Worm (Caenorhabditis elegans): ENCODE results near the gene C23H5.12.

C23H5.12 gene

ce11 chrIV:2162256-2162655 is 29.0 kb downstream of the C23H5.12 start:
- TF ChIP-seq crh-2 (tag; optimal IDR thresholded peaks at IDR 0.05) (no peak), F13H6.1 (tag; optimal IDR thresholded peaks at IDR 0.05) (peak; percentile 66)

- TF ChIP-seq sma-9 (GFP tag; optimal IDR thresholded peaks at IDR 0.05), result no peak
- TF ChIP-seq sma-9 (tag; optimal IDR thresholded peaks at IDR 0.05), result no peak
- TF ChIP-seq ztf-1 (GFP tag; conservative IDR thresholded peaks at IDR 0.05), result no peak
- TF ChIP-seq aly-2 (tag; optimal IDR thresholded peaks at IDR 0.05), result no peak
- TF ChIP-seq F13H6.1 (tag; optimal IDR thresholded peaks at IDR 0.05), result peak; percentile 14
- no peak for TF ChIP-seq C34F6.9 (tag; optimal IDR thresholded peaks at IDR 0.05)
- TF ChIP-seq mab-5 (tag; optimal IDR thresholded peaks at IDR 0.05), result no peak
- TF ChIP-seq nhr-129 (tag; optimal IDR thresholded peaks at IDR 0.05), result no peak
These were observed 35.2 kb downstream of the C23H5.12 start, which contains the start of gene C54E4.4 for ce11 chrIV:2168514-2168913. Gene C54E4.4, minus strand, starts transcription at chrIV:2168614.

- no peak for TF ChIP-seq R02D3.7 (tag; optimal IDR thresholded peaks at IDR 0.05)
- no peak for TF ChIP-seq nhr-12 (tag; optimal IDR thresholded peaks at IDR 0.05)
- no peak for TF ChIP-seq ztf-4 (tag; optimal IDR thresholded peaks at IDR 0.05)
- no peak for TF ChIP-seq F13H6.1 (tag; optimal IDR thresholded peaks at IDR 0.05)
- no peak for TF ChIP-seq crh-2 (tag; optimal IDR thresholded peaks at IDR 0.05)
- TF ChIP-seq ceh-16 (tag; optimal IDR thresholded peaks at IDR 0.05), result no peak
These were observed 37.1 kb downstream of the C23H5.12 start for ce11 chrIV:2170332-2170731.

ce11 chrIV:2172880-2173279 is 39.6 kb downstream of the C23H5.12 start:
- TF ChIP-seq zag-1 (tag; optimal IDR thresholded peaks at IDR 0.05) (no peak), nhr-10 (tag; optimal IDR thresholded peaks at IDR 0.05) (no peak), ztf-4 (tag; optimal IDR thresholded peaks at IDR 0.05) (no peak), ceh-16 (tag; optimal IDR thresholded peaks at IDR 0.05) (no peak), alr-1 (tag; optimal IDR thresholded peaks at IDR 0.05) (no peak), sma-3 (GFP tag; optimal IDR thresholded peaks at IDR 0.05) (no peak)

ce11 chrIV:2175291-2175690 is 42.0 kb downstream of the C23H5.12 start, which contains the start of gene C54E4.1:
Gene C54E4.1, plus strand, starts transcription at chrIV:2175591.
- TF ChIP-seq ztf-11 (tag; optimal IDR thresholded peaks at IDR 0.05) (no peak), gmeb-1 (tag; optimal IDR thresholded peaks at IDR 0.05) (no peak), lin-39 (tag; optimal IDR thresholded peaks at IDR 0.05) (no peak), snpc-4 (tag; optimal IDR thresholded peaks at IDR 0.05) (no peak), sma-9 (GFP tag; optimal IDR thresholded peaks at IDR 0.05) (no peak), sma-9 (tag; optimal IDR thresholded peaks at IDR 0.05) (no peak)

ce11 chrIV:2177545-2177944 is 44.3 kb downstream of the C23H5.12 start, which contains the start of gene hrpu-2:
Gene hrpu-2, plus strand, starts transcription at chrIV:2177896.
- TF ChIP-seq ama-1 (optimal IDR thresholded peaks at IDR 0.05) (no peak), gmeb-1 (tag; optimal IDR thresholded peaks at IDR 0.05) (peak; percentile 98), nhr-21 (tag; optimal IDR thresholded peaks at IDR 0.05) (peak; percentile 71), nhr-10 (tag; optimal IDR thresholded peaks at IDR 0.05) (no peak), nhr-6 (tag; optimal IDR thresholded peaks at IDR 0.05) (peak; percentile 64), sma-9 (GFP tag; optimal IDR thresholded peaks at IDR 0.05) (peak; percentile 85), sma-9 (tag; optimal IDR thresholded peaks at IDR 0.05) (no peak), snpc-4 (tag; optimal IDR thresholded peaks at IDR 0.05) (peak; percentile 46), dmd-4 (tag; optimal IDR thresholded peaks at IDR 0.05) (no peak), C34F6.9 (tag; optimal IDR thresholded peaks at IDR 0.05) (peak; percentile 88), nhr-77 (tag; optimal IDR thresholded peaks at IDR 0.05) (no peak), egl-27 (tag; optimal IDR thresholded peaks at IDR 0.05) (peak; percentile 73), lin-13 (GFP tag; optimal IDR thresholded peaks at IDR 0.05) (peak; percentile 92), lin-11 (tag; optimal IDR thresholded peaks at IDR 0.05) (peak; percentile 63), F13H6.1 (tag; optimal IDR thresholded peaks at IDR 0.05) (peak; percentile 72), aly-2 (tag; optimal IDR thresholded peaks at IDR 0.05) (no peak), lsy-2 (tag; optimal IDR thresholded peaks at IDR 0.05) (peak; percentile 89 to 92), unc-39 (tag; optimal IDR thresholded peaks at IDR 0.05) (no peak), blmp-1 (tag; optimal IDR thresholded peaks at IDR 0.05; ENCODE audit: insufficient read depth) (peak; percentile 53), nhr-25 (tag; optimal IDR thresholded peaks at IDR 0.05) (peak; percentile 78), sma-3 (GFP tag; optimal IDR thresholded peaks at IDR 0.05) (peak; percentile 78), mab-5 (tag; optimal IDR thresholded peaks at IDR 0.05) (peak; percentile 89), ceh-82 (tag; optimal IDR thresholded peaks at IDR 0.05) (peak; percentile 41), zag-1 (tag; optimal IDR thresholded peaks at IDR 0.05) (no peak), nhr-129 (tag; optimal IDR thresholded peaks at IDR 0.05) (peak; percentile 40), ztf-4 (tag; optimal IDR thresholded peaks at IDR 0.05) (peak; percentile 28), crh-2 (tag; optimal IDR thresholded peaks at IDR 0.05) (peak; percentile 90), unc-55 (GFP tag; optimal IDR thresholded peaks at IDR 0.05) (peak; percentile 92), fos-1 (tag; optimal IDR thresholded peaks at IDR 0.05) (peak; percentile 39), sem-4 (tag; optimal IDR thresholded peaks at IDR 0.05) (peak; percentile 62), R02D3.7 (tag; optimal IDR thresholded peaks at IDR 0.05) (peak; percentile 51), mdl-1 (tag; optimal IDR thresholded peaks at IDR 0.05) (peak in 1 of 2 experiments; percentile 45), lin-39 (tag; optimal IDR thresholded peaks at IDR 0.05) (no peak)
